Fruit fly (Drosophila melanogaster) whole organism, embryonic: Measurements from ENCODE around the gene bsk.

Experiments used
- Asciz ChIP-seq: fragments of 200-800 bp; sonication (Bioruptor generic); optimal IDR thresholded peaks from 2 replicates; lab custom pipeline; 2017; ENCODE audit warnings: missing biosample characterization, mild to moderate bottlenecking, missing genetic modification characterization, missing genetic modification reagents
- CG10267 ChIP-seq: fragments of 200-800 bp; sonication (Bioruptor generic); optimal IDR thresholded peaks from 2 replicates; lab custom pipeline; 2018; ENCODE audit warnings: missing biosample characterization, mild to moderate bottlenecking, missing genetic modification characterization, moderate library complexity
- CG10274 ChIP-seq: fragments of 200-800 bp; sonication (Bioruptor generic); optimal IDR thresholded peaks from 3 replicates; lab custom pipeline; 2017; ENCODE audit warnings: missing biosample characterization, mild to moderate bottlenecking, missing genetic modification characterization
- CG11398 ChIP-seq: fragments of 200-800 bp; sonication (Bioruptor generic); optimal IDR thresholded peaks from 2 replicates; lab custom pipeline; 2016; ENCODE audit warnings: missing biosample characterization, missing genetic modification characterization
- CG12104 ChIP-seq: fragments of 200-800 bp; sonication (Bioruptor generic); optimal IDR thresholded peaks from 3 replicates; lab custom pipeline; 2016; ENCODE audit warnings: missing biosample characterization, missing genetic modification characterization
- CG13287 ChIP-seq: fragments of 200-800 bp; sonication (Bioruptor generic); IDR thresholded peaks from 2 replicates; pipeline ENCODE4 v1.3.6; 2022; ENCODE audit warnings: missing biosample characterization, missing genetic modification characterization; ENCODE audit not compliant: partially characterized antibody
- CG13424 ChIP-seq: fragments of 200-800 bp; sonication (Bioruptor generic); optimal IDR thresholded peaks from 2 replicates; lab custom pipeline; 2019; ENCODE audit warnings: missing biosample characterization, mild to moderate bottlenecking, missing genetic modification characterization, moderate library complexity
- CG14965 ChIP-seq: fragments of 200-800 bp; sonication (Bioruptor generic); optimal IDR thresholded peaks from 2 replicates; lab custom pipeline; 2016; ENCODE audit warnings: missing biosample characterization, missing genetic modification characterization, borderline replicate concordance
- CG1603 ChIP-seq: fragments of 200-800 bp; sonication (Bioruptor generic); optimal IDR thresholded peaks from 2 replicates; lab custom pipeline; 2019; ENCODE audit warnings: missing biosample characterization, mild to moderate bottlenecking, missing genetic modification characterization, moderate library complexity
- CG16863 ChIP-seq: fragments of 200-800 bp; sonication (Bioruptor generic); optimal IDR thresholded peaks from 3 replicates; lab custom pipeline; 2016; ENCODE audit warnings: missing biosample characterization, missing genetic modification characterization
- CG17328 ChIP-seq: fragments of 200-800 bp; sonication (Bioruptor generic); IDR thresholded peaks from 2 replicates; pipeline ENCODE4 v1.3.6; 2022; ENCODE audit warnings: missing biosample characterization, missing genetic modification characterization
- CG2120 ChIP-seq: fragments of 200-800 bp; sonication (Bioruptor generic); optimal IDR thresholded peaks from 3 replicates; lab custom pipeline; 2016; ENCODE audit warnings: missing biosample characterization, missing genetic modification characterization
- CG2129 ChIP-seq: fragments of 200-800 bp; sonication (Bioruptor generic); IDR thresholded peaks from 2 replicates; pipeline ENCODE4 v1.3.6; 2022; ENCODE audit warnings: missing biosample characterization, missing genetic modification characterization; ENCODE audit not compliant: partially characterized antibody
- CG34224 ChIP-seq: fragments of 200-800 bp; sonication (Bioruptor generic); IDR thresholded peaks from 3 replicates; pipeline ENCODE4 v1.3.6; 2022; ENCODE audit warnings: missing biosample characterization, missing genetic modification characterization; ENCODE audit not compliant: partially characterized antibody
- CG4617 ChIP-seq: fragments of 200-800 bp; sonication (Bioruptor generic); optimal IDR thresholded peaks from 3 replicates; lab custom pipeline; 2016; ENCODE audit warnings: missing biosample characterization, missing genetic modification characterization, borderline replicate concordance
- CG6791 ChIP-seq: fragments of 200-800 bp; sonication (Bioruptor generic); IDR thresholded peaks from 3 replicates; pipeline ENCODE4 v1.3.6; 2022; ENCODE audit warnings: missing biosample characterization, missing genetic modification characterization; ENCODE audit not compliant: partially characterized antibody
- CG6813 ChIP-seq: fragments of 200-800 bp; sonication (Bioruptor generic); optimal IDR thresholded peaks from 2 replicates; lab custom pipeline; 2017; ENCODE audit warnings: missing biosample characterization, missing genetic modification characterization, mild to moderate bottlenecking, moderate library complexity, missing genetic modification reagents
- CG7556 ChIP-seq: fragments of 200-800 bp; sonication (Bioruptor generic); optimal IDR thresholded peaks from 2 replicates; lab custom pipeline; 2017; ENCODE audit warnings: missing biosample characterization, mild to moderate bottlenecking, missing genetic modification characterization
- CG7963 ChIP-seq: fragments of 200-800 bp; sonication (Bioruptor generic); IDR thresholded peaks from 3 replicates; pipeline ENCODE4 v1.3.6; 2022; ENCODE audit warnings: missing biosample characterization, missing genetic modification characterization; ENCODE audit not compliant: partially characterized antibody
- CG7987 ChIP-seq: fragments of 200-800 bp; sonication (Bioruptor generic); optimal IDR thresholded peaks from 2 replicates; lab custom pipeline; 2018; ENCODE audit warnings: missing biosample characterization, mild to moderate bottlenecking, missing genetic modification characterization, moderate library complexity
- CG8478 ChIP-seq: fragments of >200 bp; optimal IDR thresholded peaks from 2 replicates; lab custom pipeline; 2018
- CG8924 ChIP-seq: fragments of 200-800 bp; optimal IDR thresholded peaks from 3 replicates; lab custom pipeline; 2019; ENCODE audit warnings: missing biosample characterization, mild to moderate bottlenecking, missing genetic modification characterization, moderate library complexity
- CG9727 ChIP-seq: fragments of 200-800 bp; sonication (Bioruptor generic); optimal IDR thresholded peaks from 3 replicates; lab custom pipeline; 2017; ENCODE audit warnings: missing biosample characterization, mild to moderate bottlenecking, missing genetic modification characterization
- CG9817 ChIP-seq: fragments of 200-800 bp; sonication (Bioruptor generic); optimal IDR thresholded peaks from 2 replicates; lab custom pipeline; 2018; ENCODE audit warnings: missing biosample characterization, mild to moderate bottlenecking, missing genetic modification characterization, moderate library complexity
- HmgZ ChIP-seq: fragments of 200-800 bp; sonication (Bioruptor generic); optimal IDR thresholded peaks from 2 replicates; lab custom pipeline; 2018; ENCODE audit warnings: missing biosample characterization, mild to moderate bottlenecking, missing genetic modification characterization
- Oli ChIP-seq: fragments of 200-800 bp; sonication (Bioruptor generic); optimal IDR thresholded peaks from 2 replicates; lab custom pipeline; 2018; ENCODE audit warnings: missing biosample characterization, mild to moderate bottlenecking, missing genetic modification characterization, moderate library complexity
- Opbp ChIP-seq: fragments of 200-800 bp; sonication (Bioruptor generic); IDR thresholded peaks from 3 replicates; pipeline ENCODE4 v1.3.6; 2022; ENCODE audit warnings: missing biosample characterization, missing genetic modification characterization; ENCODE audit not compliant: partially characterized antibody
- Sry-β ChIP-seq: fragments of 200-800 bp; sonication (Bioruptor generic); optimal IDR thresholded peaks from 2 replicates; lab custom pipeline; 2018; ENCODE audit warnings: missing biosample characterization, mild to moderate bottlenecking, missing genetic modification characterization, moderate library complexity
- amos ChIP-seq: fragments of 200-800 bp; sonication (Bioruptor generic); IDR thresholded peaks from 2 replicates; pipeline ENCODE4 v1.3.6; 2022; ENCODE audit warnings: missing biosample characterization, missing genetic modification characterization; ENCODE audit not compliant: partially characterized antibody
- br ChIP-seq: fragments of >200 bp; optimal IDR thresholded peaks from 2 replicates; lab custom pipeline; 2017
- cg ChIP-seq: fragments of 200-800 bp; sonication (Bioruptor generic); optimal IDR thresholded peaks from 3 replicates; lab custom pipeline; 2019; ENCODE audit warnings: missing biosample characterization, mild to moderate bottlenecking, missing genetic modification characterization, moderate library complexity
- chinmo ChIP-seq: fragments of 200-800 bp; sonication (Bioruptor generic); IDR thresholded peaks from 4 replicates; pipeline ENCODE4 v1.3.6; 2022; ENCODE audit warnings: missing biosample characterization, missing genetic modification characterization; ENCODE audit not compliant: partially characterized antibody
- corto ChIP-seq: fragments of 200-800 bp; sonication (Bioruptor generic); optimal IDR thresholded peaks from 2 replicates; lab custom pipeline; 2016; ENCODE audit warnings: missing biosample characterization, mild to moderate bottlenecking, missing genetic modification characterization, moderate library complexity
- ftz-f1 ChIP-seq: fragments of 200-800 bp; sonication (Bioruptor generic); optimal IDR thresholded peaks from 2 replicates; lab custom pipeline; 2016; ENCODE audit warnings: missing biosample characterization, missing genetic modification characterization
- fu2 ChIP-seq: fragments of 200-800 bp; sonication (Bioruptor generic); optimal IDR thresholded peaks from 2 replicates; lab custom pipeline; 2016; ENCODE audit warnings: missing biosample characterization, missing genetic modification characterization
- gsb-n ChIP-seq: fragments of 200-800 bp; sonication (Bioruptor generic); optimal IDR thresholded peaks from 3 replicates; lab custom pipeline; 2018; ENCODE audit warnings: missing biosample characterization, mild to moderate bottlenecking, missing genetic modification characterization
- h ChIP-seq: fragments of >200 bp; optimal IDR thresholded peaks from 2 replicates; lab custom pipeline; 2017
- jing ChIP-seq: fragments of 200-800 bp; sonication (Bioruptor generic); optimal IDR thresholded peaks from 2 replicates; lab custom pipeline; 2018; ENCODE audit warnings: missing biosample characterization, mild to moderate bottlenecking, missing genetic modification characterization
- lilli ChIP-seq: fragments of 200-800 bp; sonication (Bioruptor generic); optimal IDR thresholded peaks from 3 replicates; lab custom pipeline; 2016; ENCODE audit warnings: missing biosample characterization, missing genetic modification characterization
- nmo ChIP-seq: fragments of 200-800 bp; sonication (Bioruptor generic); optimal IDR thresholded peaks from 2 replicates; lab custom pipeline; 2018; ENCODE audit warnings: missing biosample characterization, mild to moderate bottlenecking, missing genetic modification characterization, moderate library complexity
- pan ChIP-seq, 4 experiments: fragments of >200 bp in 3 of 4; fragments of 200-800 bp in 1 of 4; sonication (Bioruptor generic) in 1 of 4; optimal IDR thresholded peaks in 3 of 4; IDR thresholded peaks in 1 of 4; 2 replicates each; pipeline versions ENCODE4 v1.3.6 to Lab custom; 2017 to 2022; ENCODE audit warnings: missing biosample characterization in 2 of 4, missing genetic modification characterization in 2 of 4, mixed read lengths in 1 of 4
- prd ChIP-seq, 3 experiments: fragments of >200 bp in 2 of 3; fragments of 200-800 bp in 1 of 3; sonication (Bioruptor generic) in 1 of 3; optimal IDR thresholded peaks in 2 of 3; IDR thresholded peaks in 1 of 3; 2 replicates in 2 of 3; 3 replicates in 1 of 3; pipeline versions ENCODE4 v1.3.6 to Lab custom; 2017 to 2022; ENCODE audit warnings: missing biosample characterization in 1 of 3, missing genetic modification characterization in 1 of 3
- ranshi ChIP-seq: fragments of 200-800 bp; sonication (Bioruptor generic); IDR thresholded peaks from 2 replicates; pipeline ENCODE4 v1.3.6; 2022; ENCODE audit warnings: missing biosample characterization, missing genetic modification characterization
- sim ChIP-seq: fragments of 200-800 bp; sonication (Bioruptor generic); IDR thresholded peaks from 2 replicates; pipeline ENCODE4 v1.3.6; 2022; ENCODE audit warnings: missing biosample characterization, missing genetic modification characterization
- ssp ChIP-seq: fragments of 200-800 bp; sonication (Bioruptor generic); IDR thresholded peaks from 2 replicates; pipeline ENCODE4 v1.3.6; 2022; ENCODE audit warnings: missing biosample characterization, missing genetic modification characterization
- tup ChIP-seq: fragments of 200-800 bp; sonication (Bioruptor generic); optimal IDR thresholded peaks from 2 replicates; lab custom pipeline; 2016; ENCODE audit warnings: missing biosample characterization, mild to moderate bottlenecking, missing genetic modification characterization, moderate library complexity
- unc-4 ChIP-seq: fragments of 200-800 bp; sonication (Bioruptor generic); IDR thresholded peaks from 2 replicates; pipeline ENCODE4 v1.3.6; 2022; ENCODE audit warnings: missing biosample characterization, missing genetic modification characterization; ENCODE audit not compliant: partially characterized antibody
- vnd ChIP-seq: fragments of 200-800 bp; sonication (Bioruptor generic); IDR thresholded peaks from 3 replicates; pipeline ENCODE4 v1.3.6; 2022; ENCODE audit warnings: missing biosample characterization, missing genetic modification characterization; ENCODE audit not compliant: partially characterized antibody
- zfh1 ChIP-seq: fragments of 200-800 bp; sonication (Bioruptor generic); IDR thresholded peaks from 3 replicates; pipeline ENCODE4 v1.3.6; 2022; ENCODE audit warnings: missing biosample characterization, missing genetic modification characterization

The bsk gene

DNA sequence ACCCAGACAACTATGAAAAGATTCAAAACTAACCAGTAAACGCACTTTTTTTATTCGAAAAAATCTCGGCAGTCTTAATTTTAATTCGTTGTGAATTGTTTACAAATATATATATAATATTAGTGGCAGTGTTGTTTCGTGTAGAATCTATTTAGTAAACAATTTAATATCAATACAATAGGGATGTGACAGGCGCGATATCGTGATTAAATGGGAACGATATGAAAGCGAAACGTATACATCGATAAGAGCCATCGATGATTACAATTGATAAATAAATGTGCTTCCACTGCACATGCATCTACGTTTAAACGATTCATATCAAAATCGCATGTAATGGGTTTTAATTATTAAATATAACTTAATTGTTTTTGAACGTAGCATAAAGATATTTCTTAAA, 27.1 kb upstream of the bsk start (continued):
- TF ChIP-seq br (lab: Kevin White, UChicago) (no peak), prd (optimal IDR thresholded peaks at IDR 0.05; lab: Kevin White, UChicago) (no peak), prd (GFP tag; IDR thresholded peaks at IDR 0.05; lab: Robert Waterston, UW) (no peak), ssp (peak; percentile 82), CG6791 (GFP tag; lab: Robert Waterston, UW) (peak; percentile 92), CG10274 (GFP tag; lab: Kevin White, UChicago) (no peak), vnd (GFP tag; lab: Robert Waterston, UW) (peak; percentile 88), unc-4 (GFP tag; lab: Robert Waterston, UW) (peak; percentile 75), Sry-β (GFP tag; lab: Kevin White, UChicago) (no peak), CG13287 (GFP tag; lab: Robert Waterston, UW) (peak; percentile 85), CG9817 (no peak), nmo (GFP tag; lab: Kevin White, UChicago) (peak; percentile 16), CG10267 (peak; percentile 17), jing (GFP tag; lab: Kevin White, UChicago) (no peak), CG34224 (peak; percentile 86), Opbp (GFP tag; lab: Robert Waterston, UW) (peak; percentile 96), chinmo (GFP tag; lab: Robert Waterston, UW) (peak; percentile 81; the same call in 1 of the 4 replicates), tup (no peak), CG14965 (GFP tag; lab: Kevin White, UChicago) (no peak), zfh1 (GFP tag; lab: Robert Waterston, UW) (0 out of 3 replicates have a peak, but pooled peaks have one; percentile 12), fu2 (GFP tag; lab: Kevin White, UChicago) (no peak), CG7556 (no peak), CG13424 (peak; percentile 7), CG8924 (peak; percentile 63), CG7963 (GFP tag; lab: Robert Waterston, UW) (peak; percentile 84), ftz-f1 (GFP tag; lab: Kevin White, UChicago) (no peak), CG1603 (tag; lab: Kevin White, UChicago) (peak; percentile 90), pan (optimal IDR thresholded peaks at IDR 0.05; lab: Kevin White, UChicago) (no peak), pan (GFP tag; optimal IDR thresholded peaks at IDR 0.05 in 1 of 2, IDR thresholded peaks at IDR 0.05 in 1 of 2) (no peak), CG16863 (no peak), Asciz (no peak), CG2120 (GFP tag; lab: Kevin White, UChicago) (no peak), CG12104 (GFP tag; lab: Kevin White, UChicago) (no peak), ranshi (GFP tag; lab: Robert Waterston, UW) (no peak), sim (GFP tag; lab: Robert Waterston, UW) (no peak), h (lab: Kevin White, UChicago) (no peak), CG6813 (GFP tag; lab: Kevin White, UChicago) (no peak), cg (GFP tag; lab: Kevin White, UChicago) (no peak), CG8478 (lab: Kevin White, UChicago) (no peak), HmgZ (tag; lab: Kevin White, UChicago) (peak; percentile 7), CG9727 (no peak), amos (peak; percentile 96), corto (no peak), CG17328 (no peak), CG2129 (GFP tag; lab: Robert Waterston, UW) (peak; percentile 64; the same call in 1 of the 2 replicates), CG11398 (no peak), Oli (tag; lab: Kevin White, UChicago) (no peak), gsb-n (tag; lab: Kevin White, UChicago) (no peak), CG7987 (no peak), CG4617 (peak; percentile 43), lilli (GFP tag; lab: Kevin White, UChicago) (no peak)
